Worm (Caenorhabditis elegans) whole organism, L1 larva: Measurements from ENCODE around the gene catp-7.

Experiments used
- C04F5.9 ChIP-seq: sonication (generic microtip); optimal IDR thresholded peaks from 2 replicates; lab custom pipeline; 2016; ENCODE audit warnings: missing genetic modification characterization, missing compliant biosample characterization
- C16A3.4 ChIP-seq: fragments of 150-350 bp; optimal IDR thresholded peaks from 2 replicates; lab custom pipeline; 2014; ENCODE audit warnings: missing biosample characterization, missing genetic modification characterization
- aha-1 ChIP-seq: fragments of 150-350 bp; optimal IDR thresholded peaks from 2 replicates; lab custom pipeline; 2014; ENCODE audit warnings: missing biosample characterization, missing genetic modification characterization
- aly-2 ChIP-seq: fragments of 150-350 bp; optimal IDR thresholded peaks from 2 replicates; lab custom pipeline; 2014; ENCODE audit warnings: missing biosample characterization, missing genetic modification characterization
- ama-1 ChIP-seq: fragments of 150-350 bp; optimal IDR thresholded peaks from 2 replicates; lab custom pipeline; 2014
- ceh-63 ChIP-seq: fragments of 200-800 bp; sonication (Bioruptor generic); optimal IDR thresholded peaks from 2 replicates; lab custom pipeline; 2018; ENCODE audit warnings: mild to moderate bottlenecking, missing genetic modification characterization, missing compliant biosample characterization
- ceh-82 ChIP-seq, 3 experiments: fragments of 150-350 bp in 1 of 3; sonication (generic microtip) in 2 of 3; optimal IDR thresholded peaks; 2 replicates each; lab custom pipeline; 2014 to 2017; ENCODE audit warnings: missing biosample characterization in 3 of 3, missing genetic modification characterization in 3 of 3
- ceh-88 ChIP-seq: fragments of 200-800 bp; sonication (Bioruptor generic); IDR thresholded peaks from 2 replicates; pipeline ENCODE4 v1.3.6; 2022; ENCODE audit warnings: missing genetic modification characterization, missing compliant biosample characterization
- ces-1 ChIP-seq: fragments of 150-350 bp; optimal IDR thresholded peaks from 2 replicates; lab custom pipeline; 2014; ENCODE audit warnings: missing biosample characterization, missing genetic modification reagents, missing genetic modification characterization
- dpl-1 ChIP-seq, 3 experiments: fragments of 150-350 bp in 2 of 3; sonication (generic microtip) in 1 of 3; optimal IDR thresholded peaks; 2 replicates each; lab custom pipeline; 2014 to 2017; ENCODE audit warnings: missing biosample characterization in 3 of 3, missing genetic modification characterization in 3 of 3, missing genetic modification reagents in 3 of 3
- dsc-1 ChIP-seq: sonication (generic microtip); optimal IDR thresholded peaks from 2 replicates; lab custom pipeline; 2016; ENCODE audit warnings: mild to moderate bottlenecking, missing genetic modification characterization, missing compliant biosample characterization
- efl-1 ChIP-seq, 4 experiments: fragments of 150-350 bp; optimal IDR thresholded peaks in 3 of 4; peaks in 1 of 4; 1 replicate in 1 of 4; 2 replicates in 3 of 4; lab custom pipeline; 2014; ENCODE audit warnings: missing biosample characterization in 2 of 4, missing genetic modification characterization in 2 of 4, missing genetic modification reagents in 2 of 4
- efl-3 ChIP-seq: fragments of 200-800 bp; sonication (Bioruptor generic); optimal IDR thresholded peaks from 2 replicates; lab custom pipeline; 2018; ENCODE audit warnings: mild to moderate bottlenecking, missing genetic modification characterization, missing compliant biosample characterization
- egl-27 ChIP-seq, 2 experiments: fragments of 150-350 bp in 1 of 2; sonication (generic microtip); optimal IDR thresholded peaks; 3 replicates each; lab custom pipeline; 2017 to 2018; ENCODE audit warnings: missing biosample characterization in 2 of 2, missing genetic modification characterization in 2 of 2, missing genetic modification reagents in 2 of 2
- elt-2 ChIP-seq: sonication (generic microtip); optimal IDR thresholded peaks from 2 replicates; lab custom pipeline; 2016; ENCODE audit warnings: missing genetic modification characterization, mild to moderate bottlenecking, inconsistent platforms, missing compliant biosample characterization, missing genetic modification reagents
- elt-3 ChIP-seq, 6 experiments: fragments of 150-350 bp in 1 of 6; sonication (generic microtip); optimal IDR thresholded peaks; 2 replicates each; lab custom pipeline; 2017 to 2018; ENCODE audit warnings: missing biosample characterization in 6 of 6, missing genetic modification characterization in 6 of 6, inconsistent platforms in 1 of 6
- ets-5 ChIP-seq: fragments of 200-800 bp; sonication (Bioruptor generic); IDR thresholded peaks from 2 replicates; pipeline ENCODE4 v1.3.6; 2022; ENCODE audit warnings: missing genetic modification characterization, missing compliant biosample characterization
- fkh-10 ChIP-seq: sonication (generic microtip); optimal IDR thresholded peaks from 2 replicates; lab custom pipeline; 2017; ENCODE audit warnings: missing biosample characterization, missing genetic modification reagents, missing genetic modification characterization
- fkh-4 ChIP-seq: sonication (generic microtip); optimal IDR thresholded peaks from 2 replicates; lab custom pipeline; 2016; ENCODE audit warnings: missing compliant biosample characterization, missing genetic modification characterization, borderline replicate concordance
- fkh-8 ChIP-seq: sonication (generic microtip); optimal IDR thresholded peaks from 2 replicates; lab custom pipeline; 2016; ENCODE audit warnings: mild to moderate bottlenecking, missing genetic modification characterization, missing compliant biosample characterization
- hlh-17 ChIP-seq: fragments of 200-800 bp; sonication (Bioruptor generic); optimal IDR thresholded peaks from 2 replicates; lab custom pipeline; 2018; ENCODE audit warnings: missing genetic modification characterization, mild to moderate bottlenecking, missing compliant biosample characterization, moderate library complexity, borderline replicate concordance
- hlh-4 ChIP-seq: sonication (generic microtip); optimal IDR thresholded peaks from 2 replicates; lab custom pipeline; 2016; ENCODE audit warnings: mild to moderate bottlenecking, missing genetic modification characterization, missing compliant biosample characterization
- hpl-2 ChIP-seq: fragments of 150-350 bp; optimal IDR thresholded peaks from 2 replicates; lab custom pipeline; 2014; ENCODE audit warnings: missing biosample characterization, missing genetic modification reagents, missing genetic modification characterization
- irx-1 ChIP-seq: sonication (generic microtip); optimal IDR thresholded peaks from 2 replicates; lab custom pipeline; 2016; ENCODE audit warnings: missing genetic modification characterization, missing compliant biosample characterization
- isw-1 ChIP-seq: fragments of 200-800 bp; sonication (Bioruptor generic); IDR thresholded peaks from 2 replicates; pipeline ENCODE4 v1.3.6; 2022; ENCODE audit warnings: missing genetic modification characterization, missing compliant biosample characterization
- jun-1 ChIP-seq: fragments of 150-350 bp; optimal IDR thresholded peaks from 2 replicates; lab custom pipeline; 2014; ENCODE audit warnings: missing biosample characterization, missing genetic modification reagents, missing genetic modification characterization
- lin-14 ChIP-seq: fragments of 200-800 bp; sonication (Bioruptor generic); optimal IDR thresholded peaks from 2 replicates; lab custom pipeline; 2018; ENCODE audit warnings: mild to moderate bottlenecking, missing genetic modification characterization, moderate library complexity, missing compliant biosample characterization
- lin-35 ChIP-seq, 2 experiments: fragments of 150-350 bp; optimal IDR thresholded peaks; 2 replicates each; lab custom pipeline; 2014; ENCODE audit warnings: missing biosample characterization in 2 of 2, missing genetic modification characterization in 2 of 2, missing genetic modification reagents in 2 of 2
- lsy-2 ChIP-seq, 2 experiments: fragments of 150-350 bp; optimal IDR thresholded peaks; 2 replicates each; lab custom pipeline; 2014; ENCODE audit warnings: missing biosample characterization in 2 of 2, missing genetic modification characterization in 2 of 2
- mab-9 ChIP-seq: fragments of 200-800 bp; sonication (Bioruptor generic); IDR thresholded peaks from 2 replicates; pipeline ENCODE4 v1.3.6; 2022; ENCODE audit warnings: missing genetic modification reagents, missing genetic modification characterization, missing compliant biosample characterization
- mdl-1 ChIP-seq, 2 experiments: fragments of 150-350 bp; optimal IDR thresholded peaks; 2 replicates each; lab custom pipeline; 2014 to 2017; ENCODE audit warnings: missing biosample characterization in 2 of 2, missing genetic modification characterization in 2 of 2, inconsistent platforms in 1 of 2
- mef-2 ChIP-seq: fragments of 150-350 bp; optimal IDR thresholded peaks from 2 replicates; lab custom pipeline; 2014; ENCODE audit warnings: missing biosample characterization, missing genetic modification characterization
- mep-1 ChIP-seq: fragments of 150-350 bp; optimal IDR thresholded peaks from 2 replicates; lab custom pipeline; 2014; ENCODE audit warnings: missing biosample characterization, missing genetic modification characterization
- nhr-11 ChIP-seq: fragments of 150-350 bp; optimal IDR thresholded peaks from 2 replicates; lab custom pipeline; 2014; ENCODE audit warnings: missing biosample characterization, missing genetic modification characterization
- nhr-20 ChIP-seq: sonication (generic microtip); optimal IDR thresholded peaks from 2 replicates; lab custom pipeline; 2016; ENCODE audit warnings: mild to moderate bottlenecking, missing genetic modification characterization, missing compliant biosample characterization
- nhr-28 ChIP-seq: fragments of 150-350 bp; optimal IDR thresholded peaks from 2 replicates; lab custom pipeline; 2014; ENCODE audit warnings: missing biosample characterization, missing genetic modification characterization
- nhr-76 ChIP-seq: sonication (generic microtip); optimal IDR thresholded peaks from 2 replicates; lab custom pipeline; 2017; ENCODE audit warnings: missing biosample characterization, missing genetic modification characterization
- nhr-84 ChIP-seq: sonication (generic microtip); optimal IDR thresholded peaks from 2 replicates; lab custom pipeline; 2017; ENCODE audit warnings: missing biosample characterization, missing genetic modification characterization
- pqm-1 ChIP-seq: sonication (generic microtip); optimal IDR thresholded peaks from 3 replicates; lab custom pipeline; 2017; ENCODE audit warnings: missing biosample characterization, missing genetic modification characterization
- rnt-1 ChIP-seq: sonication (generic microtip); optimal IDR thresholded peaks from 2 replicates; lab custom pipeline; 2016; ENCODE audit warnings: mild to moderate bottlenecking, missing genetic modification characterization, moderate library complexity, missing compliant biosample characterization
- skn-1 ChIP-seq: fragments of 150-350 bp; optimal IDR thresholded peaks from 2 replicates; lab custom pipeline; 2014; ENCODE audit warnings: missing biosample characterization, missing genetic modification characterization
- snpc-4 ChIP-seq: fragments of 150-350 bp; optimal IDR thresholded peaks from 2 replicates; lab custom pipeline; 2014; ENCODE audit warnings: missing biosample characterization, missing genetic modification characterization
- snu-23 ChIP-seq: sonication (generic microtip); optimal IDR thresholded peaks from 2 replicates; lab custom pipeline; 2016; ENCODE audit warnings: missing genetic modification characterization, missing compliant biosample characterization
- sptf-1 ChIP-seq: fragments of 150-350 bp; optimal IDR thresholded peaks from 2 replicates; lab custom pipeline; 2014; ENCODE audit warnings: missing biosample characterization, missing genetic modification characterization
- sup-37 ChIP-seq: fragments of 200-800 bp; sonication (Bioruptor generic); optimal IDR thresholded peaks from 2 replicates; lab custom pipeline; 2018; ENCODE audit warnings: mild to moderate bottlenecking, missing genetic modification characterization, missing compliant biosample characterization
- tbx-2 ChIP-seq: sonication (generic microtip); optimal IDR thresholded peaks from 2 replicates; lab custom pipeline; 2016; ENCODE audit warnings: missing genetic modification characterization, missing compliant biosample characterization
- unc-130 ChIP-seq: fragments of 150-350 bp; optimal IDR thresholded peaks from 2 replicates; lab custom pipeline; 2017; ENCODE audit warnings: missing biosample characterization, missing genetic modification characterization, inconsistent platforms
- unc-30 ChIP-seq: sonication (generic microtip); optimal IDR thresholded peaks from 2 replicates; lab custom pipeline; 2017; ENCODE audit warnings: missing biosample characterization, missing genetic modification characterization
- unc-86 ChIP-seq: sonication (generic microtip); optimal IDR thresholded peaks from 2 replicates; lab custom pipeline; 2016; ENCODE audit warnings: missing genetic modification characterization, missing compliant biosample characterization
- vab-15 ChIP-seq: sonication (generic microtip); optimal IDR thresholded peaks from 2 replicates; lab custom pipeline; 2017; ENCODE audit warnings: missing genotype, mild to moderate bottlenecking, missing genetic modification characterization, missing compliant biosample characterization
- zag-1 ChIP-seq: fragments of 150-350 bp; optimal IDR thresholded peaks from 2 replicates; lab custom pipeline; 2014; ENCODE audit warnings: missing biosample characterization, missing genetic modification characterization
- zip-4 ChIP-seq: fragments of 200-800 bp; sonication (Bioruptor generic); optimal IDR thresholded peaks from 2 replicates; lab custom pipeline; 2018; ENCODE audit warnings: mild to moderate bottlenecking, missing genetic modification characterization, moderate library complexity, missing compliant biosample characterization

Gene catp-7

DNA sequence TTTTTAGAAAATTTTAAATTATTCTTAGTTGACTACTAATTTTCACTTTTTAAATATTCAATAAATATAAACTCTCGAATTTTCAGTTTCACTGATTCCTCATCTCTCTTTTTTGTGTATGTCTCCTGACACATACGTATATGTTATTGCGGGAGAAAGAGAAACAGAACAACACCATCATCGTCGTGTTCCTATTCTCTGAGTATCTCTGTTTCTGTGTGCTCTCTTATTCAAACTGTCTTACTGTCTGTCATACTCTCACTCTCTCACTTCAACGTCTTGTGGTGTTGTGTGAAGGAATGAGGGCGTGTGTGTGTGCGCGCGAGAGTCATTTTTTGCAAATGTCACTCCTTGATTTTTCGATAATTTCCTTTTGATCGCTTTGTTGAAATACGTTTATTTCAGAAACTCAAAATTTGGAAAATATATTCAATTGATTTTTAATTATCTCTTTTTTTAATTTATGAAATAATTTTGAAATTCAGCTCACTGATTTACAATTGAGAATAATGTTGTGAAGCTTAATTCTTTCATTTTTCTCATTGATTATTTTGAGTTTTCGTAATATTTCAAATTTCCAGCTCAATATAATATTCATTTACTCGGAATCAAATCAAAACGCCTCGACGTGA lies 34.4 kb downstream of the catp-7 start, which contains the start of gene lin-49 (continued):
- TF ChIP-seq mab-9 (GFP tag; lab: Robert Waterston, UW) (no peak), nhr-28 (no peak), fkh-8 (tag; lab: Kevin White, UChicago) (peak; percentile 70), hlh-4 (no peak), hpl-2 (GFP tag; lab: Kevin White, UChicago) (no peak), jun-1 (tag; lab: Kevin White, UChicago) (peak; percentile 9), ceh-88 (GFP tag; lab: Robert Waterston, UW) (no peak), aly-2 (tag; lab: Kevin White, UChicago) (peak; percentile 28), ceh-63 (GFP tag; lab: Kevin White, UChicago) (no peak), unc-86 (no peak), C04F5.9 (tag; lab: Kevin White, UChicago) (no peak), mef-2 (tag; lab: Kevin White, UChicago) (no peak), isw-1 (GFP tag; lab: Robert Waterston, UW) (no peak), ceh-82 (tag; optimal IDR thresholded peaks at IDR 0.05; lab: Kevin White, UChicago) (peak in 2 of 3 experiments; percentile 31 to 63), zip-4 (GFP tag; lab: Kevin White, UChicago) (no peak), unc-30 (tag; lab: Kevin White, UChicago) (no peak), rnt-1 (tag; lab: Kevin White, UChicago) (peak; percentile 65), efl-3 (no peak), pqm-1 (tag; lab: Kevin White, UChicago) (no peak), zag-1 (tag; lab: Kevin White, UChicago) (no peak), ets-5 (GFP tag; lab: Robert Waterston, UW) (no peak), aha-1 (tag; lab: Kevin White, UChicago) (no peak), dsc-1 (tag; lab: Kevin White, UChicago) (peak; percentile 1), skn-1 (tag; lab: Kevin White, UChicago) (no peak), hlh-17 (GFP tag; lab: Kevin White, UChicago) (no peak), nhr-84 (no peak), sup-37 (GFP tag; lab: Kevin White, UChicago) (no peak), unc-130 (tag; lab: Kevin White, UChicago) (no peak), ces-1 (GFP tag; lab: Kevin White, UChicago) (no peak), fkh-10 (GFP tag; lab: Kevin White, UChicago) (no peak), snpc-4 (tag; lab: Kevin White, UChicago) (no peak), irx-1 (tag; lab: Kevin White, UChicago) (peak; percentile 1), nhr-11 (no peak), tbx-2 (tag; lab: Kevin White, UChicago) (peak; percentile 42), elt-2 (tag; lab: Kevin White, UChicago) (no peak), efl-1 (optimal IDR thresholded peaks at IDR 0.05; lab: Kevin White, UChicago) (peak; percentile 66 to 74), efl-1 (GFP tag; optimal IDR thresholded peaks at IDR 0.05 in 1 of 2; lab: Kevin White, UChicago) (peak; percentile 53 to 90), lsy-2 (tag; optimal IDR thresholded peaks at IDR 0.05; lab: Kevin White, UChicago) (peak; percentile 32 to 75), fkh-4 (tag; lab: Kevin White, UChicago) (no peak), nhr-76 (tag; lab: Kevin White, UChicago) (no peak), ama-1 (lab: Kevin White, UChicago) (no peak), lin-35 (GFP tag; optimal IDR thresholded peaks at IDR 0.05; lab: Kevin White, UChicago) (peak; percentile 64 to 79), lin-14 (GFP tag; lab: Kevin White, UChicago) (peak; percentile 95), mdl-1 (tag; optimal IDR thresholded peaks at IDR 0.05; lab: Kevin White, UChicago) (peak in 1 of 2 experiments; percentile 57), elt-3 (tag; optimal IDR thresholded peaks at IDR 0.05; lab: Kevin White, UChicago) (peak in 2 of 6 experiments; percentile 25 to 35), mep-1 (tag; lab: Kevin White, UChicago) (peak; percentile 90), egl-27 (tag; optimal IDR thresholded peaks at IDR 0.05; lab: Kevin White, UChicago) (no peak), C16A3.4 (tag; lab: Kevin White, UChicago) (peak; percentile 60), dpl-1 (GFP tag; optimal IDR thresholded peaks at IDR 0.05; lab: Kevin White, UChicago) (peak; percentile 31 to 48 (median 44)), vab-15 (tag; lab: Kevin White, UChicago) (no peak), nhr-20 (tag; lab: Kevin White, UChicago) (peak; percentile 61), snu-23 (GFP tag; lab: Kevin White, UChicago) (peak; percentile 80), sptf-1 (tag; lab: Kevin White, UChicago) (no peak)
